Worm (Caenorhabditis elegans): ENCODE measurements around the gene nspb-8.

ce11 chrII:14548691-14549090, 31.8 kb downstream of the nspb-8 start, which contains the start of gene gcy-29:
- no peak for TF ChIP-seq sptf-1 (tag; optimal IDR thresholded peaks at IDR 0.05)
- no peak for TF ChIP-seq mep-1 (tag; optimal IDR thresholded peaks at IDR 0.05)
- TF ChIP-seq egl-27 (tag; optimal IDR thresholded peaks at IDR 0.05), result no peak
- TF ChIP-seq fos-1 (tag; optimal IDR thresholded peaks at IDR 0.05), result no peak
- TF ChIP-seq ztf-11 (tag; optimal IDR thresholded peaks at IDR 0.05), result no peak
- TF ChIP-seq efl-1 (optimal IDR thresholded peaks at IDR 0.05), result no peak
- TF ChIP-seq efl-1 (GFP tag; optimal IDR thresholded peaks at IDR 0.05 in 1 of 2), result no peak
- no peak for TF ChIP-seq fkh-4 (tag; optimal IDR thresholded peaks at IDR 0.05; ENCODE audit: borderline replicate concordance)
- no peak for TF ChIP-seq lsy-2 (tag; optimal IDR thresholded peaks at IDR 0.05)
- TF ChIP-seq skn-1 (tag; optimal IDR thresholded peaks at IDR 0.05), result no peak
- no peak for TF ChIP-seq ama-1 (optimal IDR thresholded peaks at IDR 0.05)
